Worm (Caenorhabditis elegans) whole organism, early embryonic: ENCODE measurements around the gene nrde-1.

Experiments used
- B0310.2 ChIP-seq: sonication (generic microtip); optimal IDR thresholded peaks from 2 replicates; lab custom pipeline; 2016; ENCODE audit warnings: mild to moderate bottlenecking, missing genetic modification characterization, missing compliant biosample characterization
- F13C5.2 ChIP-seq: sonication (generic microtip); optimal IDR thresholded peaks from 2 replicates; lab custom pipeline; 2017; ENCODE audit warnings: mild to moderate bottlenecking, missing genetic modification characterization, inconsistent platforms, missing compliant biosample characterization
- ama-1 ChIP-seq: fragments of 150-350 bp; optimal IDR thresholded peaks from 2 replicates; lab custom pipeline; 2014
- ceh-13 ChIP-seq: fragments of 200-800 bp; sonication (Bioruptor generic); optimal IDR thresholded peaks from 2 replicates; lab custom pipeline; 2018; ENCODE audit warnings: mild to moderate bottlenecking, missing genetic modification characterization, missing compliant biosample characterization
- ceh-36 ChIP-seq: sonication (generic microtip); optimal IDR thresholded peaks from 2 replicates; lab custom pipeline; 2016; ENCODE audit warnings: missing genetic modification characterization, inconsistent platforms, missing compliant biosample characterization
- ets-7 ChIP-seq: sonication (generic microtip); optimal IDR thresholded peaks from 2 replicates; lab custom pipeline; 2016; ENCODE audit warnings: missing genotype, missing genetic modification characterization, missing compliant biosample characterization
- hmg-4 ChIP-seq: fragments of 200-800 bp; sonication (Bioruptor generic); optimal IDR thresholded peaks from 2 replicates; lab custom pipeline; 2018; ENCODE audit warnings: mild to moderate bottlenecking, missing genetic modification characterization, missing compliant biosample characterization
- hnd-1 ChIP-seq: sonication (generic microtip); optimal IDR thresholded peaks from 2 replicates; lab custom pipeline; 2016; ENCODE audit warnings: missing genetic modification characterization, missing compliant biosample characterization
- pes-1 ChIP-seq: fragments of 200-800 bp; sonication (Bioruptor generic); IDR thresholded peaks from 2 replicates; pipeline ENCODE4 v1.3.6; 2022; ENCODE audit warnings: missing genetic modification reagents, missing genetic modification characterization, missing compliant biosample characterization
- sea-1 ChIP-seq: fragments of 200-800 bp; sonication (Bioruptor generic); conservative IDR thresholded peaks from 2 replicates; pipeline ENCODE4 v1.3.6; 2022; ENCODE audit warnings: missing genetic modification characterization, missing compliant biosample characterization
- tbx-11 ChIP-seq: fragments of 200-800 bp; sonication (Bioruptor generic); IDR thresholded peaks from 2 replicates; pipeline ENCODE4 v1.3.6; 2022; ENCODE audit warnings: missing genetic modification characterization, missing compliant biosample characterization
- tbx-37 ChIP-seq: fragments of 200-800 bp; sonication (Bioruptor generic); conservative IDR thresholded peaks from 2 replicates; pipeline ENCODE4 v1.3.6; 2022; ENCODE audit warnings: missing genetic modification reagents, missing genetic modification characterization, missing compliant biosample characterization
- tra-4 ChIP-seq: sonication (generic microtip); optimal IDR thresholded peaks from 2 replicates; lab custom pipeline; 2017; ENCODE audit warnings: missing genetic modification characterization, missing compliant biosample characterization

DNA sequence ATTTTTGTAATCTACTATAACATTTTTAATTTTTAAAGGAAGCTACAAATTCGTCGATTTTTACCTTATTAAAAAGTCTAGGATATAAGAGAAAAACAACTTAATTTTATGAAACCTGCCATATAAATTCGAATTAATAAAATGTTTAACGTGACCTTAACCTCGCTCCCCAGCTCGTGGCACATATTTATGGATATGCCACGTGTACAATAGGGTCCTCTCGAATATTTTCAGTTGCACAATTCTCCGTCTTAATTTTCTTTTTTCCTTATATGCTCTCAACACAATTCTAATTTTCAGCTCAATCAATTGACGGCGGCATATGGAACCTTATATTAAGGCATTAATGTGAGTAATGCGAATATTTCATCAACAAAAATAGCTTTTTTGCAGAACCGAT lies 23.0 kb downstream of the nrde-1 start, which contains the start of gene F34D10.4:
- TF ChIP-seq ama-1 (lab: Kevin White, UChicago), result no peak
- no peak for TF ChIP-seq B0310.2 (tag; lab: Kevin White, UChicago)
- TF ChIP-seq pes-1, result no peak
- no peak for TF ChIP-seq ets-7
- no peak for TF ChIP-seq tbx-11 (GFP tag; lab: Robert Waterston, UW)
- no peak for TF ChIP-seq tra-4
- TF ChIP-seq ceh-36 (tag; lab: Kevin White, UChicago), result no peak
- TF ChIP-seq hmg-4 (GFP tag; lab: Kevin White, UChicago), result no peak
- no peak for TF ChIP-seq F13C5.2
- no peak for TF ChIP-seq hnd-1 (tag; lab: Kevin White, UChicago)
- TF ChIP-seq sea-1 (GFP tag; lab: Robert Waterston, UW), result no peak
- TF ChIP-seq ceh-13, result no peak
- TF ChIP-seq tbx-37 (GFP tag; lab: Robert Waterston, UW), result no peak
